Fruit fly (Drosophila melanogaster) whole organism, prepupa: ENCODE results near the gene Sec16.

Experiments
- CG11902 ChIP-seq: fragments of 200-800 bp; sonication (Bioruptor generic); optimal IDR thresholded peaks from 3 replicates; lab custom pipeline; 2016; ENCODE audit warnings: missing biosample characterization, missing genetic modification characterization
- CG1621 ChIP-seq: fragments of 200-800 bp; sonication (Bioruptor generic); optimal IDR thresholded peaks from 3 replicates; lab custom pipeline; 2018; ENCODE audit warnings: missing biosample characterization, mild to moderate bottlenecking, missing genetic modification characterization
- CG16779 ChIP-seq: fragments of 200-800 bp; sonication (Bioruptor generic); optimal IDR thresholded peaks from 3 replicates; lab custom pipeline; 2017; ENCODE audit warnings: missing biosample characterization, mild to moderate bottlenecking, missing genetic modification characterization
- CG31627 ChIP-seq: fragments of 200-800 bp; sonication (Bioruptor generic); optimal IDR thresholded peaks from 3 replicates; lab custom pipeline; 2016; ENCODE audit warnings: missing biosample characterization, missing genetic modification characterization
- CG34406 ChIP-seq: fragments of 200-800 bp; sonication (Bioruptor generic); optimal IDR thresholded peaks from 3 replicates; lab custom pipeline; 2016; ENCODE audit warnings: missing biosample characterization, missing genetic modification characterization
- CG6854 ChIP-seq: fragments of 200-800 bp; sonication (Bioruptor generic); optimal IDR thresholded peaks from 2 replicates; lab custom pipeline; 2017; ENCODE audit warnings: missing biosample characterization, mild to moderate bottlenecking, missing genetic modification characterization
- CG8632 ChIP-seq: fragments of 200-800 bp; sonication (Bioruptor generic); optimal IDR thresholded peaks from 3 replicates; lab custom pipeline; 2016; ENCODE audit warnings: missing biosample characterization, missing genetic modification characterization
- CG9139 ChIP-seq: fragments of 200-800 bp; sonication (Bioruptor generic); optimal IDR thresholded peaks from 3 replicates; lab custom pipeline; 2017; ENCODE audit warnings: missing biosample characterization, mild to moderate bottlenecking, missing genetic modification characterization
- Hr39 ChIP-seq: fragments of 200-800 bp; sonication (Bioruptor generic); optimal IDR thresholded peaks from 2 replicates; lab custom pipeline; 2016; ENCODE audit warnings: missing biosample characterization, missing genetic modification characterization
- Hr4 ChIP-seq: fragments of 200-800 bp; sonication (Bioruptor generic); optimal IDR thresholded peaks from 3 replicates; lab custom pipeline; 2016; ENCODE audit warnings: missing biosample characterization, missing genetic modification characterization
- Sox14 ChIP-seq: fragments of 200-800 bp; sonication (Bioruptor generic); optimal IDR thresholded peaks from 3 replicates; lab custom pipeline; 2016; ENCODE audit warnings: missing biosample characterization, missing genetic modification characterization
- esn ChIP-seq: fragments of 200-800 bp; sonication (Bioruptor generic); optimal IDR thresholded peaks from 2 replicates; lab custom pipeline; 2016; ENCODE audit warnings: missing biosample characterization, mild to moderate bottlenecking, missing genetic modification characterization, moderate library complexity
- fd85E ChIP-seq: fragments of 200-800 bp; sonication (Bioruptor generic); optimal IDR thresholded peaks from 3 replicates; lab custom pipeline; 2016; ENCODE audit warnings: missing biosample characterization, missing genetic modification characterization
- pdm3 ChIP-seq: fragments of 200-800 bp; sonication (Bioruptor generic); optimal IDR thresholded peaks from 3 replicates; lab custom pipeline; 2016; ENCODE audit warnings: missing biosample characterization, missing genetic modification characterization

- no peak for TF ChIP-seq esn
- TF ChIP-seq CG8632 (GFP tag; lab: Kevin White, UChicago) = no peak
- TF ChIP-seq Sox14 = no peak
- TF ChIP-seq Hr4 = no peak
- TF ChIP-seq fd85E (GFP tag; lab: Kevin White, UChicago) = no peak
- TF ChIP-seq CG16779 (tag; lab: Kevin White, UChicago) = no peak
- no peak for TF ChIP-seq CG1621
- no peak for TF ChIP-seq pdm3 (GFP tag; lab: Kevin White, UChicago)
- TF ChIP-seq CG11902 (GFP tag; lab: Kevin White, UChicago) = no peak
- TF ChIP-seq Hr39 (GFP tag; lab: Kevin White, UChicago) = no peak
- TF ChIP-seq CG9139 (GFP tag; lab: Kevin White, UChicago) = no peak
- TF ChIP-seq CG6854 = no peak
- no peak for TF ChIP-seq CG34406 (GFP tag; lab: Kevin White, UChicago)
- TF ChIP-seq CG31627 = no peak
These were observed 37.4 kb downstream of the Sec16 start for dm6 chrX:12633204-12633603.
